Worm (Caenorhabditis elegans): ENCODE data around the gene gpa-10.

- TF ChIP-seq cog-1 (tag; optimal IDR thresholded peaks at IDR 0.05) (no peak), ztf-23 (GFP tag; IDR thresholded peaks at IDR 0.05) (no peak), klf-2 (GFP tag; conservative IDR thresholded peaks at IDR 0.05) (no peak)
These were observed 50.6 kb downstream of the gpa-10 start, which contains the start of gene dmsr-11 for ce11 chrV:6803992-6804391.
